Fruit fly (Drosophila melanogaster): ENCODE data around the gene CG4982.

The CG4982 gene

DNA sequence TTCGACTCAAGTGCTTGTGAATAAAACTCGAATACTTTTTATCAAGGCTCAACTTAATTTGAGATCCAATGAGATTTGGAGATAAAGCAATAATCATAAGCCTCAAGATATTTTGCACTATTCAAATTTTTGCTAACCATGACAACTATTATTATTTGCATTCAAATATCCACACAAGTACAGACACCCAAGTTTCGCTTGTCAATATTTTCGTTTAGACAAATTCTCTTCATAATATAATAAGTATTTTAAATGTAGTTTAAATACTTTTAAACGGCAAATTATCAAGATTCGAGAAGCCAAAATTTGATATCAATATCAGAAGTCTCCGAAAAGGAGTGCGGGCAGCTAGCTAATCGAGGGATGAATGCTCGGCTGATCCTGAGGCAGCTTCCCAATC, 28.2 kb downstream of the CG4982 start, which contains the start of gene CG33061:
CG33061 (plus strand) TSS at position 301 of the 400 bp plus-strand sequence.
- TF ChIP-seq pan (optimal IDR thresholded peaks at IDR 0.05) (no peak), lola (GFP tag; optimal IDR thresholded peaks at IDR 0.05) (no peak), Sp1 (GFP tag; optimal IDR thresholded peaks at IDR 0.05) (no peak), dsf (GFP tag; optimal IDR thresholded peaks at IDR 0.05; ENCODE audit: borderline replicate concordance) (no peak), Hr78 (GFP tag; optimal IDR thresholded peaks at IDR 0.05) (no peak), GATAd (GFP tag; optimal IDR thresholded peaks at IDR 0.05) (no peak), dl (GFP tag; optimal IDR thresholded peaks at IDR 0.05; ENCODE audit: insufficient read depth in 1 of 2, partially characterized antibody in 2 of 2) (no peak), usp (GFP tag; optimal IDR thresholded peaks at IDR 0.05) (no peak), CG32264 (GFP tag; optimal IDR thresholded peaks at IDR 0.05) (no peak), Mio (GFP tag; optimal IDR thresholded peaks at IDR 0.05) (no peak), Hnf4 (GFP tag; optimal IDR thresholded peaks at IDR 0.05) (no peak), Dif (GFP tag; optimal IDR thresholded peaks at IDR 0.05; ENCODE audit: partially characterized antibody) (no peak), jim (GFP tag; optimal IDR thresholded peaks at IDR 0.05) (no peak), Dfd (GFP tag; optimal IDR thresholded peaks at IDR 0.05) (no peak), Rel (GFP tag; optimal IDR thresholded peaks at IDR 0.05) (no peak), Rel (tag; optimal IDR thresholded peaks at IDR 0.05) (no peak), Hr83 (GFP tag; optimal IDR thresholded peaks at IDR 0.05; ENCODE audit: poor library complexity, severe bottlenecking) (no peak), fru (GFP tag; optimal IDR thresholded peaks at IDR 0.05) (no peak), dmrt93B (GFP tag; optimal IDR thresholded peaks at IDR 0.05) (no peak), OdsH (GFP tag; optimal IDR thresholded peaks at IDR 0.05) (no peak), ey (GFP tag; optimal IDR thresholded peaks at IDR 0.05) (no peak)

DNA sequence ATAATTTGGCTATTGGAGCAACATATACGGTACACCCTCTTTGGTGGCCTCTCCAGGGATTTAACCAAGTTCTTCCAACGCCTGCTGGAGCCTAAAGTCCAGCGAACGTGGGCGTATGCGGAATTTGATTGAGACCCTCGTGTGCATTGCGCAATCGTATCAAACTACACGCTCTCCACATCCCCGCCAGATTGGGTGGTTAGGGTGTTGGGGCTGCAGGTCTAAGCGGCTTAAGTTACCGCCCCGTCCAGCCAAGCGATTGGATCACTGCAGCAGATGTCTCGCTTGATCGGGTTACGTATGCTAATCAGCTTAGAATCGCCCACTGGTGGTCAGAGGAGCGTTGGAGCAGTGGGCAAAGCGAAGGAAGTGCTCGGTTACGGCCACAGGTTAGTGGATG, 29.5 kb downstream of the CG4982 start, which contains the start of gene CG33060:
CG33060 (plus strand) TSS at position 301 of the 400 bp plus-strand sequence.
- TF ChIP-seq Hr83 (GFP tag; optimal IDR thresholded peaks at IDR 0.05; ENCODE audit: poor library complexity, severe bottlenecking), result no peak
- TF ChIP-seq dsf (GFP tag; optimal IDR thresholded peaks at IDR 0.05; ENCODE audit: borderline replicate concordance), result no peak
- no peak for TF ChIP-seq GATAd (GFP tag; optimal IDR thresholded peaks at IDR 0.05)
- TF ChIP-seq jim (GFP tag; optimal IDR thresholded peaks at IDR 0.05), result no peak
- TF ChIP-seq lola (GFP tag; optimal IDR thresholded peaks at IDR 0.05), result no peak
- no peak for TF ChIP-seq CG32264 (GFP tag; optimal IDR thresholded peaks at IDR 0.05)
- no peak for TF ChIP-seq h (GFP tag; optimal IDR thresholded peaks at IDR 0.05)
- TF ChIP-seq brk (GFP tag; optimal IDR thresholded peaks at IDR 0.05), result no peak
- no peak for TF ChIP-seq Dfd (GFP tag; optimal IDR thresholded peaks at IDR 0.05)
- TF ChIP-seq N (GFP tag; optimal IDR thresholded peaks at IDR 0.05), result no peak
- no peak for TF ChIP-seq sage (GFP tag; optimal IDR thresholded peaks at IDR 0.05)
- no peak for TF ChIP-seq psq (GFP tag; optimal IDR thresholded peaks at IDR 0.05)
- TF ChIP-seq Mio (GFP tag; optimal IDR thresholded peaks at IDR 0.05), result no peak
- no peak for TF ChIP-seq foxo (GFP tag; optimal IDR thresholded peaks at IDR 0.05)

DNA sequence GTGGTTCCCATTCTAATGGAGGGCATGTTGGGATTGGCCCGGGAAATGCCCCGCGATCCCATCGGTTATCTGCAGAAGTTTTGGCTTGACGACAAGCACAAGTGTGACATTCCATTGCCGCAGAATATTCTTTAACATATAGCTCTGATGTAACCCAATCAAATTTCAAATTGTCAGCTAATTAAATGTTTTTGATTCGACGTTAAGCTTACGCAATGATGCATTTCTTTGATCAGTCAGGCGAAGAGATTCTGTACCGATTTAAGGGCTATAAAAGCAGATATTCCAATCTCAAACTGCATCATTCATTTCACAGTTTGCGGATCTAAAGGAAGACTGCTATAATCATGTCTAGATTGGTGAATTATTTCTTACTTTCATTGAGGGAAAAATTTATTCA, 30.4 kb downstream of the CG4982 start, which contains the start of gene retinin:
retinin (plus strand) TSS at position 301 of the 400 bp plus-strand sequence.
- TF ChIP-seq tai (GFP tag; optimal IDR thresholded peaks at IDR 0.05) (no peak), brk (GFP tag; optimal IDR thresholded peaks at IDR 0.05) (no peak), ey (GFP tag; optimal IDR thresholded peaks at IDR 0.05) (no peak), Rel (GFP tag; optimal IDR thresholded peaks at IDR 0.05) (no peak), Rel (tag; optimal IDR thresholded peaks at IDR 0.05) (no peak), foxo (GFP tag; optimal IDR thresholded peaks at IDR 0.05) (no peak), Hr78 (GFP tag; optimal IDR thresholded peaks at IDR 0.05) (no peak), OdsH (GFP tag; optimal IDR thresholded peaks at IDR 0.05) (no peak), pan (optimal IDR thresholded peaks at IDR 0.05) (no peak)

DNA sequence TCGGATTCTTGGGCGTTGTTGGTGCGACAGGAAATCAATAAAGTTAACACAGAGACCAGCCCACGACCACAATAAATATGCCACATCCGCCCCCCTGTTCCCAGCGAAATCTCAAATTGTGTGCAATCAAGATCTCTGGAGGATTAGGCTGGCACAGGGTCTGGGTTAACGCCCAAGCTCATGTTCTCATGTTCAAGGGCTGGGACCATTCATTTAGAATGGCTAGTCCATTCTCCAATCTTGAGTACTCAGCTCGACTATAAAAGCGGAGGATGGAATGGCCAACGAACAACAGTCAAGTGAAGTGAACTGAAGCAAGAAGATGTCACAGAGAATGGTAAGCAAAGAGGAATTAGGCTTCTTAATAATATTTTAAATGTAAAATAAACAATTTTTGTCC, 31.8 kb downstream of the CG4982 start, which contains the start of gene CG13056:
CG13056 (plus strand) TSS at position 301 of the 400 bp plus-strand sequence.
- TF ChIP-seq usp (GFP tag; optimal IDR thresholded peaks at IDR 0.05) (no peak), Hr78 (GFP tag; optimal IDR thresholded peaks at IDR 0.05) (no peak), Hnf4 (GFP tag; optimal IDR thresholded peaks at IDR 0.05) (no peak), br (GFP tag; optimal IDR thresholded peaks at IDR 0.05) (no peak), CG32264 (GFP tag; optimal IDR thresholded peaks at IDR 0.05) (no peak), lola (GFP tag; optimal IDR thresholded peaks at IDR 0.05) (no peak), Sp1 (GFP tag; optimal IDR thresholded peaks at IDR 0.05) (no peak), N (GFP tag; optimal IDR thresholded peaks at IDR 0.05) (no peak), dsf (GFP tag; optimal IDR thresholded peaks at IDR 0.05; ENCODE audit: borderline replicate concordance) (no peak), Dfd (GFP tag; optimal IDR thresholded peaks at IDR 0.05) (no peak), OdsH (GFP tag; optimal IDR thresholded peaks at IDR 0.05) (no peak), psq (GFP tag; optimal IDR thresholded peaks at IDR 0.05) (no peak)

DNA sequence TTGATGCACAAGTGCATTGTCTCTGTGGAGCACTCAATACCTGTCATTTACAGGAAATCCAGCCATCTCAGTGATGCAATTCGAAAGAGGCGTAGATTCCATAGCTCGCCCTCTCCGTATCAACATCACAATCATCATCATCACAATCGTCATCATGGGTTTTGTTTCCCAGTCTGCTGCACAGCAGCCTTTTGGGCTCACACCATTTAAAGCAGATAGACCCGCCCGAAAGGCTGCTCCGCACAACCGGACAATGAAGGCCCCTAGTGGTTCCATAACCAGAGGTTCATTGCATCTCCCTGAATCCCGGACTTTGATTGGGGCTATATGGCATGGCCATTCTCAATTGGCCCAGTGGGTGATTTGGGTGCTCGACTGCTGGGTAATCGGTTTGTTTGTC, 33.6 kb downstream of the CG4982 start:
- peak; percentile 58 for TF ChIP-seq Vsx2 (GFP tag; optimal IDR thresholded peaks at IDR 0.05; ENCODE audit: partially characterized antibody)
- TF ChIP-seq N (GFP tag; optimal IDR thresholded peaks at IDR 0.05), result peak; percentile 79
- TF ChIP-seq pan (optimal IDR thresholded peaks at IDR 0.05), result no peak
- no peak for TF ChIP-seq woc (GFP tag; optimal IDR thresholded peaks at IDR 0.05)
- no peak for TF ChIP-seq Hr83 (GFP tag; optimal IDR thresholded peaks at IDR 0.05; ENCODE audit: poor library complexity, severe bottlenecking)
- no peak for TF ChIP-seq Abd-B (GFP tag; optimal IDR thresholded peaks at IDR 0.05)
- no peak for TF ChIP-seq Hr78 (GFP tag; optimal IDR thresholded peaks at IDR 0.05)
- no peak for TF ChIP-seq jim (GFP tag; optimal IDR thresholded peaks at IDR 0.05)
- TF ChIP-seq Rel (GFP tag; optimal IDR thresholded peaks at IDR 0.05), result no peak
- no peak for TF ChIP-seq Rel (tag; optimal IDR thresholded peaks at IDR 0.05)
- no peak for TF ChIP-seq Mio (GFP tag; optimal IDR thresholded peaks at IDR 0.05)
- TF ChIP-seq tai (GFP tag; optimal IDR thresholded peaks at IDR 0.05), result no peak
- no peak for TF ChIP-seq rgr (GFP tag; optimal IDR thresholded peaks at IDR 0.05)
- TF ChIP-seq Jra (GFP tag; optimal IDR thresholded peaks at IDR 0.05), result no peak
- TF ChIP-seq Dif (GFP tag; optimal IDR thresholded peaks at IDR 0.05; ENCODE audit: partially characterized antibody), result peak; percentile 39
- TF ChIP-seq ey (GFP tag; optimal IDR thresholded peaks at IDR 0.05), result no peak
- TF ChIP-seq CrebA (GFP tag; optimal IDR thresholded peaks at IDR 0.05; ENCODE audit: borderline replicate concordance), result no peak
- no peak for TF ChIP-seq brk (GFP tag; optimal IDR thresholded peaks at IDR 0.05)
- no peak for TF ChIP-seq CG9705 (GFP tag; optimal IDR thresholded peaks at IDR 0.05)
- peak; percentile 80 for TF ChIP-seq Myc (optimal IDR thresholded peaks at IDR 0.05)
- TF ChIP-seq usp (GFP tag; optimal IDR thresholded peaks at IDR 0.05), result no peak
- no peak for TF ChIP-seq h (GFP tag; optimal IDR thresholded peaks at IDR 0.05)
- TF ChIP-seq lola (GFP tag; optimal IDR thresholded peaks at IDR 0.05), result no peak

Measured in whole organism, wandering third instar larva.